Worm (Caenorhabditis elegans) whole organism, young adult: ENCODE results near the gene srh-275.

Source experiments
- ama-1 ChIP-seq, 3 experiments: fragments of 150-350 bp in 1 of 3; sonication (generic microtip) in 2 of 3; optimal IDR thresholded peaks; 2 replicates each; lab custom pipeline; 2014 to 2018; ENCODE audit warnings: missing biosample characterization in 2 of 3, missing genetic modification characterization in 2 of 3, missing genetic modification reagents in 2 of 3
- fkh-3 ChIP-seq: sonication (generic microtip); optimal IDR thresholded peaks from 2 replicates; lab custom pipeline; 2016; ENCODE audit warnings: mild to moderate bottlenecking, missing genetic modification characterization, missing compliant biosample characterization
- hrde-1 ChIP-seq: sonication (generic microtip); optimal IDR thresholded peaks from 2 replicates; lab custom pipeline; 2016; ENCODE audit warnings: missing genetic modification characterization, mild to moderate bottlenecking, missing compliant biosample characterization, moderate library complexity, missing genotype, missing genetic modification reagents, borderline replicate concordance

DNA sequence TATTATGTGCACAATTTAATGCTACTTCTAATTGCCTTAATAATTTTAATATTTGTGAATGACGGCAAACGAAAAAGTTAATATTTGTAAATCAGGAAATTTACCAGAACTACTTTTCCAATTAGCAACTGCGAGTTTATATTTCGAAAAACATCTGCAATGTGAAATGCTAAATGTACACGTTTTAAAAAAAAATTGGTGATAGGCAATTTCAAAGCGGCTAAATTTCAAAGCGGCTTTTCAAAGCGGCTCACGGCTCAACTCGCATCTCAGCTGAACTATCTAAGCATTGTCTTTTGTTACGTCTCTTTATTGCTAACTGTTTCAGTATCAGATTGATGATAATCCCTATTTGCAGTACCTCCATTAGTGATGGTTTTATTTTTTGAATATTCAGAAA lies 13.0 kb upstream of the srh-275 start, which contains the start of gene srh-187:
- no peak for TF ChIP-seq ama-1 (optimal IDR thresholded peaks at IDR 0.05; lab: Kevin White, UChicago)
- no peak for TF ChIP-seq ama-1 (GFP tag; optimal IDR thresholded peaks at IDR 0.05; lab: Kevin White, UChicago)
- TF ChIP-seq hrde-1 (tag; lab: Kevin White, UChicago): no peak
- TF ChIP-seq fkh-3 (tag; lab: Kevin White, UChicago): no peak
